Fruit fly (Drosophila melanogaster): Measurements from ENCODE around the gene Gr64c.

Gr64c gene

DNA sequence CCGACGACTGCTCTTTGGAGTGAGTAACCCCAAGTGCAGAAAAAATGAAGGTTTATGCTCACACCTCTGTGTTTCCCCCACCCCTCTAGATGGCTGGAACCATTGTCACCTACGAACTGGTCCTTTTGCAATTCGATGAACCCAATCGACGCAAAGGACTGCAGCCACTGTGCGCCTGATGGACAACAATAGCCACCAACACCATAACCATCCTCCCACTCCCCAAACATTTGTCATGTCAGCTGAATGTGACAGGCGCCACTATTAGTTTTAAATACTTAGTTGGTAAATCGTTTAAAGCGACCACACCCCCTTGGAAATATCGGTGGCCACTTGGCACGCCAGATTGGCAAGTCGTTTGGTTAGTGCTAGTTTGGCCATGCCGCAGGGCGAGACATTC is at the start of gene Gr64c, which contains the start of gene Gr64b:
Gene Gr64c, plus strand, starts transcription at position 301 of the 400 bp plus-strand sequence.
Gene Gr64b, plus strand, starts transcription at position 301 of the 400 bp plus-strand sequence.
- TF ChIP-seq psq (optimal IDR thresholded peaks at IDR 0.05): no peak
- TF ChIP-seq h (optimal IDR thresholded peaks at IDR 0.05): no peak
- TF ChIP-seq Sin3A (optimal IDR thresholded peaks at IDR 0.05): no peak
- no peak for TF ChIP-seq Myc (optimal IDR thresholded peaks at IDR 0.05)
- no peak for TF ChIP-seq ttk (optimal IDR thresholded peaks at IDR 0.05)

DNA sequence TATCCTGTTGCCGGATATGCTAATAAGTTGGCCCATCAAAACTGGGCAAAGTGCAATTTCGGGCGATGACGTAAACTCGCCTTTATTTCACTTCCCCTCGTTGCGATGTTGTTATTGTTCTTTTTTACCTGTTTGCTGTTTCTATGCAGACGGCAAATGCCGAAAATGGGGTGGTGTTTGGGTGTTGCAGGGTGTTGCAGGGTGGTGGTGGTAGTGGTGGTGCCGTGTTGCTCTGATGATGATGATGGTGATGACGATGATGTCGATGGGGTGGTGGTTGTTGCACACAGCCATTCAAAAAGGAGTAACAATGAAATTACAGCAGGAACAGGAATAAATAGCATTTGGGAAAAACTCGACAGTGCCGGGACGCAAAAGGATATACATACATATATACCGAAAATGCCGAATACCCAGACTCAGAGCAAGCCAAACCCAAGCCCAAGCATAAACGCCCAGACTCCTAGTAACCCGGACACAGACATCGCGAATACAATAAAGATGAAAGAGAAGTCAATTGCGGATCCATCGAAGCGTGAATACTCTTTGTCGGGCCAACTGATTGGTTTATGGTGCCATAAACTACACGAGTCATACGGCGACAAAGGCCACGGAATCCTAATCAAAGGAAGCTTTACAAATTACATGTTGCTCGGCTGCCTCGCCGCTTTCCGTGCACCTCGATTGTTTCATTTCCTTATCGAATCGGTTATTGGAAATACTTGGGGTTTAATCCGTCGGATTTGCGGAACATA is 49.5 kb upstream of the Gr64c start:
- TF ChIP-seq insv (optimal IDR thresholded peaks at IDR 0.05) (no peak), ttk (optimal IDR thresholded peaks at IDR 0.05) (no peak), Sin3A (optimal IDR thresholded peaks at IDR 0.05) (no peak), h (optimal IDR thresholded peaks at IDR 0.05) (no peak), psq (optimal IDR thresholded peaks at IDR 0.05) (no peak), Myc (optimal IDR thresholded peaks at IDR 0.05) (no peak)

DNA sequence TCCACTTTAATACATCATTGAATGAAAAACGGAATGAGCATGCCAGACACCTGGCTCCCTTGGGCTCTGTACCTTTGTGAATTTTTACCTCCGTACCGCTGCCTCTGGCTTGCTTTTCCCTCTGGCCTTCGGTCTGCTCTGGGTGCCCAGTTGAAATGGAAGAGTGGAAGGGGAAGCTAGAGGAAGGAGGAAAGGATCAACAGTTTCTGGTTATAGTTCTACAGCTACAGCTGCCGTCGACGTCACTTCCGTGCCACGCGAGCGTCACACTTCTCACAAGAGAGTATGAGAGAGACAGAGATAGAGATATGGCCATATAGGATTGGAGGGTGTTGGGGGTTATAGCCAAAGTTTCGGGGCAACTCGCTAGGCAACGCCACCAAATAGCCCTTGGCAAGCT is 48.4 kb upstream of the Gr64c start:
- no peak for TF ChIP-seq insv (optimal IDR thresholded peaks at IDR 0.05)
- TF ChIP-seq Sin3A (optimal IDR thresholded peaks at IDR 0.05): no peak
- TF ChIP-seq Myc (optimal IDR thresholded peaks at IDR 0.05): no peak
- no peak for TF ChIP-seq psq (optimal IDR thresholded peaks at IDR 0.05)
- no peak for TF ChIP-seq h (optimal IDR thresholded peaks at IDR 0.05)
- TF ChIP-seq ttk (optimal IDR thresholded peaks at IDR 0.05): no peak

- TF ChIP-seq psq (optimal IDR thresholded peaks at IDR 0.05) (no peak), ttk (optimal IDR thresholded peaks at IDR 0.05) (no peak), insv (optimal IDR thresholded peaks at IDR 0.05) (no peak)
Measured at dm6 chr3L:3983466-3983946, 44.9 kb upstream of the Gr64c start, which contains the start of gene scrt. Gene scrt (plus strand): TSS chr3L:3983896.

DNA sequence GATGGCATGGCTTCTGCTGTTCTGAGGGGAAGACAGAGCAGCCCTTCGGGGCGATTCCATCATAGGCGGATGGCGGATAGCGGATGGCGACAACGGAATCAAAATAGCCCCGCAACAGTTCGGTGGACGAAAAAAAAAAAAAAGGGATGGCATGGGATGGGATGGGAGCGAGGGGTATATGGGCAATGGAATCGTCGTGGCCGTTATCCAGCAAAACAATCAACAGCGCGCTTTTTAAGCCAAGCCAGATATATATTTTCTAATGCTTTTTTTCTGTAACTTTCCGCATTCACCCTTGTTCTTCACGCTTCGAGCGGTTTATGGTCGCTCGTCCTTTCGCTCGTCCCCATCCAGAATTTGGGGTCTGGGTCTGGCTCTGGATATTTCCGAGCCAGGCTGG is 32.9 kb upstream of the Gr64c start:
- no peak for TF ChIP-seq Myc (optimal IDR thresholded peaks at IDR 0.05)
- TF ChIP-seq psq (optimal IDR thresholded peaks at IDR 0.05): no peak
- TF ChIP-seq ttk (optimal IDR thresholded peaks at IDR 0.05): no peak
- no peak for TF ChIP-seq insv (optimal IDR thresholded peaks at IDR 0.05)
- no peak for TF ChIP-seq Sin3A (optimal IDR thresholded peaks at IDR 0.05)
- no peak for TF ChIP-seq h (optimal IDR thresholded peaks at IDR 0.05)

DNA sequence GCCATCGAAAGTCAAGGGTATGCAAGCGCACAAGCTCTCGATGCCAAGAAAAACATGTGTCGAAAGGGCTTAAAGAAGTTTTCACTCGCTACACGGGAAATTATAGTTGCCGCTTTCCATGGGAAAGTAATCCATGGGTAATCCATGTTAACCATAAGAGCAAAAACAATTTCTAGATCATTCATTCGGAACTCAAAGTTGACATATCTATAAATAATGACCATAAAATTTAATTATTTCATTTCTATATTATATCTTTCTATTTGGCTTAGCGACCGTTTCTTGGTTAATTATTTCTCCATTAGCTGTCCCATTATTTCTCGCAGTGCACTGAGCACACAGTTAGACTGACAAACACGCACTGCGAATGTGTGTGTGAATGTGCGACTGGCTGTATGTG is 27.7 kb upstream of the Gr64c start:
- TF ChIP-seq Sin3A (optimal IDR thresholded peaks at IDR 0.05) (no peak), h (optimal IDR thresholded peaks at IDR 0.05) (no peak), Myc (optimal IDR thresholded peaks at IDR 0.05) (no peak), insv (optimal IDR thresholded peaks at IDR 0.05) (no peak)

DNA sequence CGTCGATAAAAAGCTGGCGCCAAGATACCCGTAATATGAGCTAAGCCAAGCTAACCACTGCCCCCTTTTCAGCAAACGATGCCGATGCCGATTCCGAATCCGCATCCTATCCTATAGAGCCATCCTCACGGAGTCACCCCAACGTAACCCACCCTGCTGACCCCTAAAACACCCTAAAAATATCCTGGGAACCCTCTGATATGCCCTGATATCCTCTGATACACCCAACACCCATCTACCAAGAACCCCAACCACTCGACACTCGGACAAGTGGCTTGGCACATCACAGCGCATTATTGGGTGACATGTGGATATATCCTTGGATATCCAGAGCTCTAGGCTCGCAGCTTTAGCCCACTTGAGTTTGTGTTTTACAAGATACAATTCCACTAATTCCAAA is 26.9 kb upstream of the Gr64c start:
- TF ChIP-seq ttk (optimal IDR thresholded peaks at IDR 0.05): no peak
- no peak for TF ChIP-seq Sin3A (optimal IDR thresholded peaks at IDR 0.05)
- TF ChIP-seq h (optimal IDR thresholded peaks at IDR 0.05): no peak
- no peak for TF ChIP-seq psq (optimal IDR thresholded peaks at IDR 0.05)
- no peak for TF ChIP-seq Myc (optimal IDR thresholded peaks at IDR 0.05)
- no peak for TF ChIP-seq insv (optimal IDR thresholded peaks at IDR 0.05)

DNA sequence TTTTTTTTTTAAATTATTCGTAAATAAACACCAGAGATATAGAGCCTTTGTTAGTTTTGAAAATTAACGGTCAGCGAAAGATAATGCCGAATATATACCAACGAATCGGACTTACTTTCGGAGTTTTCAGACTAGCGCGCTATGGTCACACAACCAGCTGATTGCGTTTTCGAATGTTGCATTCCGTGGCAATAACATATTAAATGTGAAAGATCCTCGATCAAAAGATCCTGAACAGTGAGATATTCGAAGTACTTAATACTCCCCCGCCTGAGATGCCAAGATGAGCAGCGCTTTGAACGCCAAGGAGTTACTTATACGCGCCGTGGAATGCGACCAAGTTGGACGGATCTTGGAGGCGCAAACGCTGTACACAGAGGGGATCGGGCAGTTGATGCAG is 25.1 kb upstream of the Gr64c start, which contains the start of gene CG14985:
Gene CG14985, plus strand, starts transcription at position 159 of the 400 bp plus-strand sequence.
- TF ChIP-seq psq (optimal IDR thresholded peaks at IDR 0.05) (no peak), ttk (optimal IDR thresholded peaks at IDR 0.05) (no peak), h (optimal IDR thresholded peaks at IDR 0.05) (no peak), Sin3A (optimal IDR thresholded peaks at IDR 0.05) (no peak), Myc (optimal IDR thresholded peaks at IDR 0.05) (no peak), insv (optimal IDR thresholded peaks at IDR 0.05) (no peak)

DNA sequence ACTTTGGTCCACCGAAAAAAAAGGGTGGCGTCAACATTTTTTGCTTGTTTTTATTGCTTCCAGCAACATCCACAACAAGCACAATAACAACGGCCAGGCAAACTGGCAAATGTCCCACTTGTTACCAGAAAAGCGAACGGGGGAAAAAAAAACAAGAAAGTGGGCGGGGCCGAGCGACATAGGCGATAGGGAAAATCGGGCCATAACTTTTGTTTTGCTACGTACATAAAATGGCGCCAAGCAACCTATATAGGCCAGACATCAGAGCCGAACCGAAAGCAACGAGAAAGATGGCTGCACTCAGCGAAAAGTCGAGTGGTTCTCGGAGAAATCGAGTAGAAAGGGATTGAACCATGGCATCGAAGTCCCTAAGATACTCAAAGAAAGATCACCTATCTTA is 21.1 kb upstream of the Gr64c start:
- no peak for TF ChIP-seq psq (optimal IDR thresholded peaks at IDR 0.05)

- TF ChIP-seq ttk (optimal IDR thresholded peaks at IDR 0.05): no peak
- TF ChIP-seq h (optimal IDR thresholded peaks at IDR 0.05): no peak
- no peak for TF ChIP-seq psq (optimal IDR thresholded peaks at IDR 0.05)
- no peak for TF ChIP-seq Myc (optimal IDR thresholded peaks at IDR 0.05)
- TF ChIP-seq insv (optimal IDR thresholded peaks at IDR 0.05): no peak
- no peak for TF ChIP-seq Sin3A (optimal IDR thresholded peaks at IDR 0.05)
Measured at dm6 chr3L:4010122-4010521, 18.3 kb upstream of the Gr64c start.

- TF ChIP-seq psq (optimal IDR thresholded peaks at IDR 0.05): no peak
- TF ChIP-seq ttk (optimal IDR thresholded peaks at IDR 0.05): no peak
- no peak for TF ChIP-seq Myc (optimal IDR thresholded peaks at IDR 0.05)
- no peak for TF ChIP-seq h (optimal IDR thresholded peaks at IDR 0.05)
- no peak for TF ChIP-seq Sin3A (optimal IDR thresholded peaks at IDR 0.05)
- no peak for TF ChIP-seq insv (optimal IDR thresholded peaks at IDR 0.05)
Measured at dm6 chr3L:4014349-4014748, 14.1 kb upstream of the Gr64c start.

- TF ChIP-seq Myc (optimal IDR thresholded peaks at IDR 0.05): no peak
- TF ChIP-seq Sin3A (optimal IDR thresholded peaks at IDR 0.05): no peak
- no peak for TF ChIP-seq insv (optimal IDR thresholded peaks at IDR 0.05)
- TF ChIP-seq h (optimal IDR thresholded peaks at IDR 0.05): no peak
- TF ChIP-seq ttk (optimal IDR thresholded peaks at IDR 0.05): no peak
- no peak for TF ChIP-seq psq (optimal IDR thresholded peaks at IDR 0.05)
Measured at dm6 chr3L:4016754-4017153, 11.7 kb upstream of the Gr64c start.
